Fruit fly (Drosophila melanogaster) whole organism, adult: ENCODE measurements around the gene CG14110.

Experiments used
- CG11617 ChIP-seq: fragments of 200-800 bp; sonication (Bioruptor generic); optimal IDR thresholded peaks from 2 replicates; lab custom pipeline; 2017; ENCODE audit warnings: mild to moderate bottlenecking, missing biosample characterization, missing genetic modification reagents, missing genetic modification characterization
- CG12768 ChIP-seq: fragments of 200-800 bp; sonication (Bioruptor generic); optimal IDR thresholded peaks from 2 replicates; lab custom pipeline; 2017; ENCODE audit warnings: missing biosample characterization, missing genetic modification characterization, mild to moderate bottlenecking, moderate library complexity, missing genetic modification reagents
- CG14711 ChIP-seq: fragments of 200-800 bp; sonication (Bioruptor generic); optimal IDR thresholded peaks from 2 replicates; lab custom pipeline; 2018; ENCODE audit warnings: missing biosample characterization, mild to moderate bottlenecking, missing genetic modification characterization, moderate library complexity
- CG1620 ChIP-seq: fragments of 200-800 bp; sonication (Bioruptor generic); optimal IDR thresholded peaks from 2 replicates; lab custom pipeline; 2016; ENCODE audit warnings: missing biosample characterization, missing genetic modification characterization
- CG33017 ChIP-seq: fragments of 200-800 bp; sonication (Bioruptor generic); optimal IDR thresholded peaks from 2 replicates; lab custom pipeline; 2018; ENCODE audit warnings: missing biosample characterization, mild to moderate bottlenecking, missing genetic modification characterization, moderate library complexity
- CG5204 ChIP-seq: fragments of 200-800 bp; sonication (Bioruptor generic); optimal IDR thresholded peaks from 2 replicates; lab custom pipeline; 2016; ENCODE audit warnings: missing biosample characterization, missing genetic modification characterization
- CG7045 ChIP-seq: fragments of 200-800 bp; sonication (Bioruptor generic); optimal IDR thresholded peaks from 2 replicates; lab custom pipeline; 2017; ENCODE audit warnings: missing biosample characterization, mild to moderate bottlenecking, missing genetic modification characterization
- CG7101 ChIP-seq: fragments of 200-800 bp; sonication (Bioruptor generic); optimal IDR thresholded peaks from 2 replicates; lab custom pipeline; 2018; ENCODE audit warnings: missing biosample characterization, mild to moderate bottlenecking, missing genetic modification characterization, moderate library complexity
- Clk ChIP-seq: fragments of 200-800 bp; sonication (Bioruptor generic); optimal IDR thresholded peaks from 2 replicates; lab custom pipeline; 2017; ENCODE audit warnings: missing biosample characterization, missing genetic modification characterization
- Crg-1 ChIP-seq: fragments of 200-800 bp; sonication (Bioruptor generic); optimal IDR thresholded peaks from 2 replicates; lab custom pipeline; 2016; ENCODE audit warnings: missing biosample characterization, missing genetic modification characterization
- Hr96 ChIP-seq: fragments of 200-800 bp; sonication (Bioruptor generic); optimal IDR thresholded peaks from 2 replicates; lab custom pipeline; 2016; ENCODE audit warnings: missing biosample characterization, missing genetic modification characterization
- Mnt ChIP-seq: fragments of 200-800 bp; sonication (Bioruptor generic); optimal IDR thresholded peaks from 2 replicates; lab custom pipeline; 2016; ENCODE audit warnings: missing biosample characterization, mild to moderate bottlenecking, missing genetic modification characterization
- bab1 ChIP-seq: fragments of 200-800 bp; sonication (Bioruptor generic); optimal IDR thresholded peaks from 3 replicates; lab custom pipeline; 2019; ENCODE audit warnings: missing biosample characterization, mild to moderate bottlenecking, missing genetic modification characterization, moderate library complexity
- cic ChIP-seq: fragments of 200-800 bp; sonication (Bioruptor generic); optimal IDR thresholded peaks from 2 replicates; lab custom pipeline; 2017; ENCODE audit warnings: missing biosample characterization, mild to moderate bottlenecking, missing genetic modification characterization, moderate library complexity
- cnc ChIP-seq, 2 experiments: fragments of >200 bp; optimal IDR thresholded peaks; 2 replicates each; lab custom pipeline; 2017
- kay ChIP-seq: fragments of 200-800 bp; sonication (Bioruptor generic); peaks from one replicate; lab custom pipeline; 2016; ENCODE audit warnings: missing biosample characterization, missing genetic modification characterization, borderline replicate concordance
- ovo ChIP-seq: fragments of 200-800 bp; sonication (Bioruptor generic); optimal IDR thresholded peaks from 2 replicates; lab custom pipeline; 2016; ENCODE audit warnings: missing biosample characterization, missing genetic modification characterization
- pad ChIP-seq: fragments of 200-800 bp; sonication (Bioruptor generic); optimal IDR thresholded peaks from 3 replicates; lab custom pipeline; 2017; ENCODE audit warnings: missing biosample characterization, missing genetic modification characterization, mild to moderate bottlenecking, moderate library complexity, missing genetic modification reagents
- tj ChIP-seq: fragments of 200-800 bp; sonication (Bioruptor generic); optimal IDR thresholded peaks from 3 replicates; lab custom pipeline; 2017; ENCODE audit warnings: missing biosample characterization, mild to moderate bottlenecking, missing genetic modification characterization, moderate library complexity
- toe ChIP-seq: fragments of 200-800 bp; sonication (Bioruptor generic); optimal IDR thresholded peaks from 2 replicates; lab custom pipeline; 2016; ENCODE audit warnings: missing biosample characterization, missing genetic modification characterization

The CG14110 gene

DNA sequence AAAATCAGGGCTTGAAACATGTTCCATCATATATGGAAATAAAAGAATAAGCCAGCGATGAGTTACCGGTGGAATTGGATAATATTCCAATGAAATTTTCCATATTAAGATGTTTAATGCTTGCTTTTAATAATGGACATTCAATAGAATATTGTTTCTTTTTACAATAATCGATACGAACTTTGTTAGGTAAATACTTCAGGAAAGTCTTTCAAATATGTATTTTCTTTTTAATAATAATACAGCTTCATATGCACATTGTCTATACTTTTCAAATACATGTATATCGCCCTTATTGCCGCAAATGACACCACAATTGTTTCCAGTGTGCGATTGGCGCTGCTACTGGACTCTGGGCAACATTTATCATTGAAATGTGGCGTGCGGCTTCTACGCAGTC lies 22.3 kb downstream of the CG14110 start:
- TF ChIP-seq ovo (GFP tag; lab: Kevin White, UChicago) (no peak), CG1620 (GFP tag; lab: Kevin White, UChicago) (no peak), tj (GFP tag; lab: Kevin White, UChicago) (no peak), CG5204 (GFP tag; lab: Kevin White, UChicago) (no peak), cic (GFP tag; lab: Kevin White, UChicago) (no peak), Clk (GFP tag; lab: Kevin White, UChicago) (no peak), Crg-1 (GFP tag; lab: Kevin White, UChicago) (no peak), kay (GFP tag; lab: Kevin White, UChicago) (no peak), Mnt (GFP tag; lab: Kevin White, UChicago) (no peak), toe (GFP tag; lab: Kevin White, UChicago) (no peak), CG14711 (tag; lab: Kevin White, UChicago) (no peak)

DNA sequence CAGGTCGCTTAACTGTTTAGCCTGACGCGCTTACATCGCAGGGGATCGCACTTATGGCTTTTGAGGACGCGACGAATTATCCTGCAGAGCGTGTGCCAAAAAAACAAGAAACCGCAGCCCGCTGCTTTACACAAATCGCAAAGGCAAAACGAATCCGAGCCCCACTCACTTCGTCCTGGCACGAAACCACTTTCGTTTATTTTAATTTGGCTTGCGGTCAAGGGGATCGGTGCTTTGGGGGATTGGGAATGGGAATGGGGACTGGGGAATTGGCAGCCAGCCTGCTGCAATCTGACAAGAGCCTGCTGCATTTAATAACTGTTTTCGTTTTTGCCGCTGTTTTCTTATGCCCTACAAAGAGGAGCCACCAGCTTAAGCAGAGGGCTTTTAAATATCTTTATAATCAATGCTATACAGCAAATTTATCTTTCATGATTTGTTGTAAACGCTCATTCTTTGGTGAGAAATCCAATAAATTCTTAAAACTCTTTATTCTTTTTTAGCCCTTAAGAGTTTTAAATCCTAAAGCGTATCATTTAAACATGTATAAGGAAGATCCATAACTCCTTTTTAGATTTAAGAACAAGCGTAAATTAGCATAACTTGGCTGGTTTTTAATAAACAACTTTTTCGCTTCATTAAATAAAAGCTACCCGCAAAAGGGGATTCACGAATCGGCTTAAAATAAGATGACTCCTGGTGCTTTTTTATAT lies 25.4 kb downstream of the CG14110 start:
- no peak for TF ChIP-seq CG1620 (GFP tag; lab: Kevin White, UChicago)
- peak; percentile 23 for TF ChIP-seq kay (GFP tag; lab: Kevin White, UChicago)

DNA sequence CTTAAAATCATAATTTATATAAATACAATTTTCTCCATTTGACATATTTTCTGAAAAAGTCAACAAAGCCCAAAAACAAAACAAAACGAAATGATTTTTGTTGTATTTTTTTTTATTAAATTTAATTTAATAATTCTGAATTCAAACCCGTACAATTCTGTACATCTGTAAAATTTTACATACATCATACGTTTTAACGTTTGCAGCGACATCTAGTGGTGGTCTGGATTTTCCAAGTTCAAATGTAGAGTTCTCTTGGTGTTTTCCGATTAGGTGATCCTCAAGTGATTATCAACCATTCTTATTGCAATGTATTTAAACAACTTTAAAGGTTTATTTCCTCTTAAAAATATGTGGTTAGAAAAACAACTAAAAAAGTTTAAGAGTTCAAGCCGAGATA lies 26.4 kb downstream of the CG14110 start:
- TF ChIP-seq kay (GFP tag; lab: Kevin White, UChicago) (no peak), Crg-1 (GFP tag; lab: Kevin White, UChicago) (no peak), pad (GFP tag; lab: Kevin White, UChicago) (no peak), tj (GFP tag; lab: Kevin White, UChicago) (no peak), CG11617 (GFP tag; lab: Kevin White, UChicago) (no peak), cnc (optimal IDR thresholded peaks at IDR 0.05; lab: Kevin White, UChicago) (no peak), CG7101 (tag; lab: Kevin White, UChicago) (no peak), CG5204 (GFP tag; lab: Kevin White, UChicago) (no peak), Mnt (GFP tag; lab: Kevin White, UChicago) (no peak), Clk (GFP tag; lab: Kevin White, UChicago) (no peak), CG33017 (tag; lab: Kevin White, UChicago) (no peak), CG7045 (no peak), toe (GFP tag; lab: Kevin White, UChicago) (no peak), Hr96 (GFP tag; lab: Kevin White, UChicago) (no peak), CG12768 (GFP tag; lab: Kevin White, UChicago) (no peak), CG1620 (GFP tag; lab: Kevin White, UChicago) (no peak), cic (GFP tag; lab: Kevin White, UChicago) (no peak), ovo (GFP tag; lab: Kevin White, UChicago) (no peak), bab1 (no peak), CG14711 (tag; lab: Kevin White, UChicago) (no peak)

DNA sequence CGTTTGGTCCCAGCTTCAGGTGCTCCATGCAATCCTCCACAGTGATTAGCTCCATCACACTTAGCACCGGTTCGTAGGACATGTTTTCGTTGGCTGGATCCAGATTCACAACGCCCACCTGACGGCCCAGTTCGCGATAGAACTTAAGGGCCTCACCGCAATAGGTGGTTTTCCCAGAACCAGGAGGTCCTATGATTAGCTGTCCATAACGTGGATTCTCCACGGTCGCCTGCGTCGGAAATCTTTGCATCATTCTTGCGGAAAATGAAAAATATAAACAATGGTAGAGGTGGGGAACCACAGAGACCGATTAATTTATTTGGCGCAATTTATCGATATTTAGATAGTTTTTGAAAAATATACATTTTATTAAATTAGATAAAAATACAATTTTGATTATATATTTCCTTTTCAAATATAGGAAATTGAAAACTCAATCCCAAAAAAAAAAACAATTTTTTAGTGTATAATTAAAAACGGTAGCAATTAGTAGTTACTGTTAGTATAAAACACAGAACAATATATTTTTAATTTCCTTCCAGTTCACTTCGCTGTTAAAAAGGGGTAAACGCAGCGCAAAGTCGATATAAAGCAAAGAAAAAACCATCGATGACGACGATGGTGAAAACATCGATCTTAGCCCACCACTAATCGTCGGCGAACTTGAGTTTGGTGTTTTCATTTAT lies 27.8 kb downstream of the CG14110 start, which contains the start of the genes CG10222 and flr:
TSS of gene CG10222 (minus strand) at position 254 of the 686 bp plus-strand sequence.
TSS of gene flr (plus strand) at position 644 of the 686 bp plus-strand sequence.
- TF ChIP-seq CG33017 (tag; lab: Kevin White, UChicago) (no peak), Clk (GFP tag; lab: Kevin White, UChicago) (no peak), toe (GFP tag; lab: Kevin White, UChicago) (peak; percentile 43), tj (GFP tag; lab: Kevin White, UChicago) (no peak), CG5204 (GFP tag; lab: Kevin White, UChicago) (peak; percentile 38), bab1 (no peak), Crg-1 (GFP tag; lab: Kevin White, UChicago) (peak; percentile 1), ovo (GFP tag; lab: Kevin White, UChicago) (no peak), kay (GFP tag; lab: Kevin White, UChicago) (peak; percentile 71), CG7045 (peak; percentile 26), CG12768 (GFP tag; lab: Kevin White, UChicago) (no peak), CG11617 (GFP tag; lab: Kevin White, UChicago) (peak; percentile 41), CG14711 (tag; lab: Kevin White, UChicago) (peak; percentile 12), CG7101 (tag; lab: Kevin White, UChicago) (peak; percentile 7), CG1620 (GFP tag; lab: Kevin White, UChicago) (no peak), cic (GFP tag; lab: Kevin White, UChicago) (no peak), pad (GFP tag; lab: Kevin White, UChicago) (peak; percentile 37), Hr96 (GFP tag; lab: Kevin White, UChicago) (no peak), cnc (optimal IDR thresholded peaks at IDR 0.05; lab: Kevin White, UChicago) (no peak), Mnt (GFP tag; lab: Kevin White, UChicago) (peak; percentile 4)

DNA sequence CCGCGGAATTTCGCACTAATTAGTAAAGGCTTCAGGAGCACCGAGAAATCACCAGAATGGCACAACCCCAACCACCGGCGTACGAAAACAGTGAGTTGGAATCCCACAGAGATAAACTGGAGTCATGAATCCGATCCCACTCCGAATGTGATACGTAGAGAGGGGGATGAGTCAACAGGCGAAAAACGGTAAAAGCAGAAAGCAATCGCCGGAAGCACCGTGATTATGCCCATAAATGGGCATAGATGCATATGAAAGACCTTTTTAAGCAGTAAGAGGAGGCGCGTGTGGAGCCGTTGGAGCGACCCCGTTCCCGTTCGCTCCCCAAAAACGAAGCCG lies 28.3 kb downstream of the CG14110 start:
- TF ChIP-seq Clk (GFP tag; lab: Kevin White, UChicago) (no peak), CG14711 (tag; lab: Kevin White, UChicago) (no peak), toe (GFP tag; lab: Kevin White, UChicago) (no peak), Mnt (GFP tag; lab: Kevin White, UChicago) (no peak), CG11617 (GFP tag; lab: Kevin White, UChicago) (no peak), CG12768 (GFP tag; lab: Kevin White, UChicago) (no peak), kay (GFP tag; lab: Kevin White, UChicago) (no peak), cic (GFP tag; lab: Kevin White, UChicago) (no peak), pad (GFP tag; lab: Kevin White, UChicago) (peak; percentile 34), CG5204 (GFP tag; lab: Kevin White, UChicago) (no peak), CG33017 (tag; lab: Kevin White, UChicago) (no peak), CG7045 (no peak), CG1620 (GFP tag; lab: Kevin White, UChicago) (no peak), ovo (GFP tag; lab: Kevin White, UChicago) (no peak), tj (GFP tag; lab: Kevin White, UChicago) (peak; percentile 36)
